Worm (Caenorhabditis elegans) whole organism, early embryonic: ENCODE measurements around the gene C36C9.5.

Experiments
- B0310.2 ChIP-seq: sonication (generic microtip); optimal IDR thresholded peaks from 2 replicates; lab custom pipeline; 2016; ENCODE audit warnings: mild to moderate bottlenecking, missing genetic modification characterization, missing compliant biosample characterization
- F13C5.2 ChIP-seq: sonication (generic microtip); optimal IDR thresholded peaks from 2 replicates; lab custom pipeline; 2017; ENCODE audit warnings: mild to moderate bottlenecking, missing genetic modification characterization, inconsistent platforms, missing compliant biosample characterization
- aly-1 ChIP-seq: sonication (generic microtip); optimal IDR thresholded peaks from 2 replicates; lab custom pipeline; 2016; ENCODE audit warnings: missing genetic modification characterization, missing compliant biosample characterization
- ama-1 ChIP-seq: fragments of 150-350 bp; optimal IDR thresholded peaks from 2 replicates; lab custom pipeline; 2014
- flt-1 ChIP-seq: fragments of 200-800 bp; sonication (Bioruptor generic); IDR thresholded peaks from 2 replicates; pipeline ENCODE4 v1.3.6; 2022; ENCODE audit warnings: missing genetic modification characterization, missing compliant biosample characterization
- hmbx-1 ChIP-seq: sonication (generic microtip); optimal IDR thresholded peaks from 2 replicates; lab custom pipeline; 2016; ENCODE audit warnings: mild to moderate bottlenecking, missing genetic modification characterization, missing compliant biosample characterization
- sea-1 ChIP-seq: fragments of 200-800 bp; sonication (Bioruptor generic); conservative IDR thresholded peaks from 2 replicates; pipeline ENCODE4 v1.3.6; 2022; ENCODE audit warnings: missing genetic modification characterization, missing compliant biosample characterization
- tbx-11 ChIP-seq: fragments of 200-800 bp; sonication (Bioruptor generic); IDR thresholded peaks from 2 replicates; pipeline ENCODE4 v1.3.6; 2022; ENCODE audit warnings: missing genetic modification characterization, missing compliant biosample characterization
- tbx-37 ChIP-seq: fragments of 200-800 bp; sonication (Bioruptor generic); conservative IDR thresholded peaks from 2 replicates; pipeline ENCODE4 v1.3.6; 2022; ENCODE audit warnings: missing genetic modification reagents, missing genetic modification characterization, missing compliant biosample characterization
- tra-4 ChIP-seq: sonication (generic microtip); optimal IDR thresholded peaks from 2 replicates; lab custom pipeline; 2017; ENCODE audit warnings: missing genetic modification characterization, missing compliant biosample characterization

DNA sequence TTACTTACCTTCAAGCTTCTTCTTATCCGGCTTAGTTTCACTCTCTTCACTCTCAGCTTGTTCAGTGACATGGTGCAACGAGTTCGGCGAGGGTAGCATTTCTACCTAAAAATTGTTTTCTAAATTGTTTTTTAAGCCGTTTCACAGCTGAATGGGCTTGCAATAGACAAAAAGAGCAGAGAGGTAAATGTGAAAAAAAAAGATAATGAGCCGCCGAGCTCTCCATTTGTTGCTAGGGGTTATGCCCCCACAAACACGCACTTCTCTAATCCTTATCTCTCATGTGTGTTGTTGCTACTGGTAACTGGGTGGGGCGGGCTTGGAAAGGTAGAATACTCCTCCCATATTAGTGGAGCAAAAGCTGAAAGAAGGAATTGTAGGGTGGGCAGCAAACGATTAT, at the start of gene C36C9.5:
- no peak for TF ChIP-seq ama-1 (lab: Kevin White, UChicago)
- no peak for TF ChIP-seq tbx-11
- TF ChIP-seq hmbx-1 (tag; lab: Kevin White, UChicago), result no peak
- TF ChIP-seq tra-4 (tag; lab: Kevin White, UChicago), result no peak
- no peak for TF ChIP-seq tbx-37 (GFP tag; lab: Robert Waterston, UW)
- TF ChIP-seq F13C5.2 (tag; lab: Kevin White, UChicago), result no peak
- no peak for TF ChIP-seq flt-1 (GFP tag; lab: Robert Waterston, UW)
- no peak for TF ChIP-seq sea-1 (GFP tag; lab: Robert Waterston, UW)
- no peak for TF ChIP-seq B0310.2 (tag; lab: Kevin White, UChicago)
- no peak for TF ChIP-seq aly-1 (tag; lab: Kevin White, UChicago)
